ENCODE assay signal across 3 fruit fly cellular contexts in genomic region chr3L:13936771-13937170, dm6.
A peak's percentile ranks its signal among the peaks of the same experiment; 100 is the strongest.
TF ChIP-seq lines count a peak whose summit lies in the region.

No protein-coding gene starts in this region.

- TF ChIP-seq CTCF in whole organism, embryonic (GFP tag; optimal IDR thresholded peaks at IDR 0.05; lab: Kevin White, UChicago) = no peak

TF ChIP-seq in whole organism, embryonic, 481 proteins besides CTCF, POLR2A, EP300 and RAD21:
- TF ChIP-seq Drgx (GFP tag; IDR thresholded peaks at IDR 0.05; lab: Robert Waterston, UW) = peak; percentile 53; the same call in 1 of the 2 replicates
- 0 out of 4 replicates have a peak, but pooled peaks have one; percentile 56 for TF ChIP-seq chinmo (GFP tag; IDR thresholded peaks at IDR 0.05; lab: Robert Waterston, UW; ENCODE audit: partially characterized antibody)
- TF ChIP-seq sna (GFP tag; IDR thresholded peaks at IDR 0.05; lab: Robert Waterston, UW; ENCODE audit: partially characterized antibody) = no peak

TF ChIP-seq in whole organism, prepupa, 60 proteins besides CTCF, POLR2A, EP300 and RAD21:
- TF ChIP-seq CG3032 (tag; optimal IDR thresholded peaks at IDR 0.05; lab: Kevin White, UChicago) (peak; percentile 37), topi (GFP tag; optimal IDR thresholded peaks at IDR 0.05; lab: Kevin White, UChicago) (no peak), CG6163 (GFP tag; IDR thresholded peaks at IDR 0.05; lab: Robert Waterston, UW) (peak; percentile 52; the same call in 1 of the 3 replicates), eg (GFP tag; IDR thresholded peaks at IDR 0.05; lab: Robert Waterston, UW) (peak; percentile 67), ss (GFP tag; optimal IDR thresholded peaks at IDR 0.05; lab: Kevin White, UChicago) (peak; percentile 2 to 19), fd85E (GFP tag; optimal IDR thresholded peaks at IDR 0.05; lab: Kevin White, UChicago) (no peak)

TF ChIP-seq in whole organism, pupa, 21 proteins besides CTCF, POLR2A, EP300 and RAD21:
- TF ChIP-seq CG14655 (GFP tag; optimal IDR thresholded peaks at IDR 0.05; lab: Kevin White, UChicago) (no peak), Pif1A (GFP tag; optimal IDR thresholded peaks at IDR 0.05; lab: Kevin White, UChicago) (no peak), CG8301 (tag; optimal IDR thresholded peaks at IDR 0.05; lab: Kevin White, UChicago) (no peak), EcR (GFP tag; optimal IDR thresholded peaks at IDR 0.05; lab: Kevin White, UChicago) (no peak), Pif1B (GFP tag; optimal IDR thresholded peaks at IDR 0.05; lab: Kevin White, UChicago) (no peak), Snoo (tag; optimal IDR thresholded peaks at IDR 0.05; lab: Kevin White, UChicago) (no peak), CG12605 (GFP tag; IDR thresholded peaks at IDR 0.05; lab: Robert Waterston, UW) (peak; percentile 70; the same call in 1 of the 2 replicates), CG17806 (tag; optimal IDR thresholded peaks at IDR 0.05; lab: Kevin White, UChicago) (peak; percentile 6), CG9948 (tag; optimal IDR thresholded peaks at IDR 0.05; lab: Kevin White, UChicago) (no peak), CG34367 (tag; optimal IDR thresholded peaks at IDR 0.05; lab: Kevin White, UChicago) (no peak), gl (tag; optimal IDR thresholded peaks at IDR 0.05; lab: Kevin White, UChicago) (peak; percentile 22), Ets98B (GFP tag; IDR thresholded peaks at IDR 0.05; lab: Robert Waterston, UW) (peak; percentile 46; the same call in 1 of the 2 replicates), CG4496 (GFP tag; IDR thresholded peaks at IDR 0.05; lab: Robert Waterston, UW) (peak; percentile 45; the same call in 1 of the 3 replicates), D1 (tag; optimal IDR thresholded peaks at IDR 0.05; lab: Kevin White, UChicago) (no peak), CG15710 (tag; optimal IDR thresholded peaks at IDR 0.05; lab: Kevin White, UChicago) (no peak), CG32121 (GFP tag; IDR thresholded peaks at IDR 0.05; lab: Robert Waterston, UW) (peak; percentile 33), rn (GFP tag; IDR thresholded peaks at IDR 0.05; lab: Robert Waterston, UW) (no peak), CG10348 (GFP tag; IDR thresholded peaks at IDR 0.05; lab: Robert Waterston, UW) (no peak), fd96Ca (GFP tag; IDR thresholded peaks at IDR 0.05; lab: Robert Waterston, UW) (peak; percentile 26; the same call in 1 of the 3 replicates), CG8159 (tag; optimal IDR thresholded peaks at IDR 0.05; lab: Kevin White, UChicago) (peak; percentile 20), CG13204 (GFP tag; optimal IDR thresholded peaks at IDR 0.05; lab: Kevin White, UChicago) (no peak)
